Fruit fly (Drosophila melanogaster): ENCODE data around the gene comt.

Gene comt

DNA sequence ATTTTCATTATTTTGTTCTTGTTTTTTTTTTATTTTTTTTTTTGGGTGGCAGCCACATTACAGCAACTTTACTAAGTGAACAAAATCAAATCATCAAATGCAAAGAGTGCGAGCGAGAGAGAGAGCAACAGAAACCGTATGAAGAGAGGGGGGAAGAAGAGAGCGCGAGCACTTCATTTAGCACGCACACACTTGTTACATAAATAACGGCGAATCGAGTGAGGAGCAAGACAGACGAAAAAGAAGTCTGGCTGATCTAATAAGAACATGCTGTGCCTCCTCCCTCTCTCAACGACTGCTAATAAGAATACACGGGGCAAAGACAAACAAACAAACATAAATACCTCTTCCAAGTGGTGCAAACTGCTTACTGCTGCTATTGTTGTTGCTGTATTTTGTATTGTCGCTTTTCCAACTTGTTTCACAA, 25.7 kb downstream of the comt start:
- TF ChIP-seq h (GFP tag; optimal IDR thresholded peaks at IDR 0.05), result peak; percentile 12
- no peak for TF ChIP-seq brk (GFP tag; optimal IDR thresholded peaks at IDR 0.05)
- no peak for TF ChIP-seq dmrt93B (GFP tag; optimal IDR thresholded peaks at IDR 0.05)
- no peak for TF ChIP-seq dsf (GFP tag; optimal IDR thresholded peaks at IDR 0.05; ENCODE audit: borderline replicate concordance)
- TF ChIP-seq lola (GFP tag; optimal IDR thresholded peaks at IDR 0.05), result no peak
- no peak for TF ChIP-seq GATAd (GFP tag; optimal IDR thresholded peaks at IDR 0.05)
- TF ChIP-seq CrebA (GFP tag; optimal IDR thresholded peaks at IDR 0.05; ENCODE audit: borderline replicate concordance), result no peak
- no peak for TF ChIP-seq Hr83 (GFP tag; optimal IDR thresholded peaks at IDR 0.05; ENCODE audit: poor library complexity, severe bottlenecking)
- no peak for TF ChIP-seq N (GFP tag; optimal IDR thresholded peaks at IDR 0.05)
- peak; percentile 89 for TF ChIP-seq psq (GFP tag; optimal IDR thresholded peaks at IDR 0.05)
- peak; percentile 61 for TF ChIP-seq Dif (GFP tag; optimal IDR thresholded peaks at IDR 0.05; ENCODE audit: partially characterized antibody)
- no peak for TF ChIP-seq br (GFP tag; optimal IDR thresholded peaks at IDR 0.05)
- no peak for TF ChIP-seq Myc (optimal IDR thresholded peaks at IDR 0.05)
- TF ChIP-seq HLH106 (tag; optimal IDR thresholded peaks at IDR 0.05), result no peak
- TF ChIP-seq pan (optimal IDR thresholded peaks at IDR 0.05), result no peak

- TF ChIP-seq Sp1 (GFP tag; optimal IDR thresholded peaks at IDR 0.05) (peak; percentile 3), ey (GFP tag; optimal IDR thresholded peaks at IDR 0.05) (no peak), Jra (GFP tag; optimal IDR thresholded peaks at IDR 0.05) (peak; percentile 43), CG32264 (GFP tag; optimal IDR thresholded peaks at IDR 0.05) (no peak), CrebA (GFP tag; optimal IDR thresholded peaks at IDR 0.05; ENCODE audit: borderline replicate concordance) (no peak), CG9705 (GFP tag; optimal IDR thresholded peaks at IDR 0.05) (no peak), fru (GFP tag; optimal IDR thresholded peaks at IDR 0.05) (peak; percentile 36), OdsH (GFP tag; optimal IDR thresholded peaks at IDR 0.05) (no peak), Dif (GFP tag; optimal IDR thresholded peaks at IDR 0.05; ENCODE audit: partially characterized antibody) (no peak), dsf (GFP tag; optimal IDR thresholded peaks at IDR 0.05; ENCODE audit: borderline replicate concordance) (no peak), lola (GFP tag; optimal IDR thresholded peaks at IDR 0.05) (no peak), h (GFP tag; optimal IDR thresholded peaks at IDR 0.05) (peak; percentile 25), Rel (GFP tag; optimal IDR thresholded peaks at IDR 0.05) (no peak), Rel (tag; optimal IDR thresholded peaks at IDR 0.05) (no peak), dl (GFP tag; optimal IDR thresholded peaks at IDR 0.05; ENCODE audit: insufficient read depth in 1 of 2, partially characterized antibody in 2 of 2) (no peak), sv (GFP tag; optimal IDR thresholded peaks at IDR 0.05) (no peak), rgr (GFP tag; optimal IDR thresholded peaks at IDR 0.05) (peak; percentile 18), HLH106 (tag; optimal IDR thresholded peaks at IDR 0.05) (peak; percentile 12), psq (GFP tag; optimal IDR thresholded peaks at IDR 0.05) (peak; percentile 90)
Observed at dm6 chrX:13285001-13285748, 26.4 kb downstream of the comt start, which contains the start of the genes HDAC4 and CG15743. Gene HDAC4, minus strand, starts transcription at chrX:13285632. Gene CG15743, plus strand, starts transcription at chrX:13285707.

dm6 chrX:13285749-13286336, 27.0 kb downstream of the comt start:
- TF ChIP-seq Myc (optimal IDR thresholded peaks at IDR 0.05), result no peak
- TF ChIP-seq Rel (GFP tag; optimal IDR thresholded peaks at IDR 0.05), result no peak
- peak; percentile 71 for TF ChIP-seq Rel (tag; optimal IDR thresholded peaks at IDR 0.05)

dm6 chrX:13287854-13288376, 29.1 kb downstream of the comt start, which contains the start of gene Remo:
Gene Remo, plus strand, starts transcription at chrX:13288051.
- TF ChIP-seq Rel (GFP tag; optimal IDR thresholded peaks at IDR 0.05) (no peak), Rel (tag; optimal IDR thresholded peaks at IDR 0.05) (peak; percentile 38), psq (GFP tag; optimal IDR thresholded peaks at IDR 0.05) (no peak), OdsH (GFP tag; optimal IDR thresholded peaks at IDR 0.05) (peak; percentile 0)

DNA sequence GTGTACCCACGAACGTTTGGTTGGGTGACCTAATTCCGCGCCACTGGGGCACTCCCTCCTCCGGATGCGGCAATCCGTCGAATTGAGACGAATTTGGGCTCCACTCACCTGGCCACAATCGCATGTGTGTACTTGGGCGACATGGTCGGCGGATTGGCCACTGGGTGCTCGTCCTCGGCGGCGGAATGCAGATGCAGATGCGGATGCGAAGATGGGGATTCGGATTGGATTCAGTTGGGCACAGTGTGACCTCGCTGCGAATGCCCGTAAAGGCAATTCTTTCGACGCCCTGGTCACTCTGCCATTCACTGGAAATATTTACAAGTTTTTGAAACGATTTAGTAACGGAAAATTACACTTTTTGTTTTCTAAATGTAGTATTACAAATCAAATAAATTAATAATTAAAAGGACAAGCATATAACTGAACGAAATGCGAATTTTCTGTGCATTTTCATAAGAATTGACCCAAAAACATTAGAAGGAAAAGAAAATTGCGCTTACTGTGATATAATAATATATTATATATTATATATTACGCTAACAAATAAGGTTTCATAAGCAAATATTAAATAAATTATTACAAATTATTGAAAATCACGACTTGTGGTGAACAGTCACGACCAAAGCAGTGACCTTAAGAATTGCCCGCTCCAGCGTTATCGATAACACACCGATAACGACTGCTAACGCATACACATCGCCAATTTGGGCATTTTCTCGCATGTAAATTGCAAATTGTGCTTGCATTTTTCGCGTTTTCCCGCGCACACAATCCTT, 37.8 kb downstream of the comt start, which contains the start of gene CG1622:
CG1622 (plus strand) TSS at position 678 of the 779 bp plus-strand sequence.
- TF ChIP-seq dsf (GFP tag; optimal IDR thresholded peaks at IDR 0.05; ENCODE audit: borderline replicate concordance), result no peak
- TF ChIP-seq Hnf4 (GFP tag; optimal IDR thresholded peaks at IDR 0.05), result no peak
- no peak for TF ChIP-seq Rel (GFP tag; optimal IDR thresholded peaks at IDR 0.05)
- TF ChIP-seq Rel (tag; optimal IDR thresholded peaks at IDR 0.05), result peak; percentile 56
- TF ChIP-seq Dif (GFP tag; optimal IDR thresholded peaks at IDR 0.05; ENCODE audit: partially characterized antibody), result no peak
- no peak for TF ChIP-seq usp (GFP tag; optimal IDR thresholded peaks at IDR 0.05)
- TF ChIP-seq sv (GFP tag; optimal IDR thresholded peaks at IDR 0.05), result peak; percentile 14
- peak; percentile 59 for TF ChIP-seq HLH106 (tag; optimal IDR thresholded peaks at IDR 0.05)
- TF ChIP-seq Abd-B (GFP tag; optimal IDR thresholded peaks at IDR 0.05), result no peak
- TF ChIP-seq Sp1 (GFP tag; optimal IDR thresholded peaks at IDR 0.05), result peak; percentile 42
- TF ChIP-seq psq (GFP tag; optimal IDR thresholded peaks at IDR 0.05), result peak; percentile 32
- TF ChIP-seq Mio (GFP tag; optimal IDR thresholded peaks at IDR 0.05), result no peak
- peak in 1 of 2 experiments; percentile 49 for TF ChIP-seq foxo (GFP tag; optimal IDR thresholded peaks at IDR 0.05)

All from whole organism, wandering third instar larva.